Worm (Caenorhabditis elegans): ENCODE data around the gene K06B4.4.

DNA sequence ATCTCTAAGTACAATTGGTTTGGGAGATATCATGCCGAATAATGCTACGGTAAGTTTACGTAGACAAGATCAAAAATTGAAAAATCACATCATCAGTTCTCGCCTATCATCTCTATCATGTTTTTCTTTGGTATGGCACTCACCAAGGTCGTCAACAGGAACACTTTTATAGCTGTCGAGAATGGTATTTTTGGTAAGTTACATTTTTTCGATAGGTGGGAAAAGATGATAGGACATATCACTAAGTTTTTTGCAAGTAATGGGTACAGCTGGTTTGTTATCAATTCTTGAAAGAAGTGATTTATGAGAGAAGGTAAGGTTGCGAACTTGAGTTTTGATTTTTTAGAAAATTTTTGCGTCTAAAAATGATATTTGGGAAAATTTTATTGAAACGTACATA, 39.0 kb downstream of the K06B4.4 start:
- no peak for TF ChIP-seq med-1 (GFP tag; optimal IDR thresholded peaks at IDR 0.05; ENCODE audit: insufficient read depth)
- TF ChIP-seq cog-1 (tag; optimal IDR thresholded peaks at IDR 0.05) = no peak
- no peak for TF ChIP-seq T22C8.4 (GFP tag; IDR thresholded peaks at IDR 0.05)
